Worm (Caenorhabditis elegans) whole organism, late embryonic: ENCODE measurements around the gene C06G1.1.
A peak's percentile ranks its signal among the peaks of the same experiment; 100 is the strongest.

Experiments
- C08G9.2 ChIP-seq: sonication (generic microtip); optimal IDR thresholded peaks from 2 replicates; lab custom pipeline; 2016; ENCODE audit warnings: mild to moderate bottlenecking, missing genetic modification characterization, moderate library complexity, missing compliant biosample characterization
- C38D4.7 ChIP-seq: fragments of 200-800 bp; sonication (Bioruptor generic); optimal IDR thresholded peaks from 2 replicates; lab custom pipeline; 2018; ENCODE audit warnings: mild to moderate bottlenecking, missing genetic modification characterization, moderate library complexity, missing compliant biosample characterization
- F13H6.1 ChIP-seq: sonication (generic microtip); optimal IDR thresholded peaks from 2 replicates; lab custom pipeline; 2016; ENCODE audit warnings: missing genetic modification characterization, missing compliant biosample characterization
- K02D7.2 ChIP-seq: sonication (generic microtip); optimal IDR thresholded peaks from 2 replicates; lab custom pipeline; 2017; ENCODE audit warnings: mild to moderate bottlenecking, missing genetic modification characterization, missing compliant biosample characterization
- T23F11.4 ChIP-seq: fragments of 200-800 bp; sonication (Bioruptor generic); optimal IDR thresholded peaks from 2 replicates; lab custom pipeline; 2018; ENCODE audit warnings: mild to moderate bottlenecking, missing genetic modification characterization, missing compliant biosample characterization
- Y22D7AL.16 ChIP-seq: sonication (generic microtip); optimal IDR thresholded peaks from 2 replicates; lab custom pipeline; 2016; ENCODE audit warnings: missing genetic modification characterization, missing compliant biosample characterization
- ahr-1 ChIP-seq: sonication (generic microtip); optimal IDR thresholded peaks from 2 replicates; lab custom pipeline; 2016; ENCODE audit warnings: missing genetic modification characterization, missing compliant biosample characterization
- ceh-14 ChIP-seq: sonication (generic microtip); optimal IDR thresholded peaks from 2 replicates; lab custom pipeline; 2016; ENCODE audit warnings: missing genotype, missing genetic modification characterization, missing compliant biosample characterization
- ceh-18 ChIP-seq: sonication (generic microtip); optimal IDR thresholded peaks from 2 replicates; lab custom pipeline; 2016; ENCODE audit warnings: missing genetic modification characterization, missing compliant biosample characterization
- ceh-19 ChIP-seq: fragments of 200-800 bp; sonication (Bioruptor generic); optimal IDR thresholded peaks from 2 replicates; lab custom pipeline; 2018; ENCODE audit warnings: mild to moderate bottlenecking, missing genetic modification characterization, missing compliant biosample characterization
- ceh-2 ChIP-seq: sonication (generic microtip); optimal IDR thresholded peaks from 2 replicates; lab custom pipeline; 2016; ENCODE audit warnings: missing genotype, missing genetic modification characterization, missing compliant biosample characterization
- ceh-24 ChIP-seq: sonication (generic microtip); optimal IDR thresholded peaks from 2 replicates; lab custom pipeline; 2016; ENCODE audit warnings: mild to moderate bottlenecking, missing genetic modification characterization, missing compliant biosample characterization
- ceh-30 ChIP-seq: fragments of 150-350 bp; optimal IDR thresholded peaks from 2 replicates; lab custom pipeline; 2014; ENCODE audit warnings: missing biosample characterization, missing genetic modification characterization
- ceh-31 ChIP-seq: sonication (generic microtip); optimal IDR thresholded peaks from 2 replicates; lab custom pipeline; 2016; ENCODE audit warnings: missing genetic modification characterization, missing compliant biosample characterization
- ceh-34 ChIP-seq: sonication (generic microtip); optimal IDR thresholded peaks from 2 replicates; lab custom pipeline; 2016; ENCODE audit warnings: mild to moderate bottlenecking, missing genetic modification characterization, missing compliant biosample characterization
- ceh-45 ChIP-seq: fragments of 200-800 bp; sonication (Bioruptor generic); IDR thresholded peaks from 2 replicates; pipeline ENCODE4 v1.3.6; 2022; ENCODE audit warnings: missing genetic modification reagents, missing genetic modification characterization, missing compliant biosample characterization
- ceh-9 ChIP-seq: sonication (generic microtip); optimal IDR thresholded peaks from 2 replicates; lab custom pipeline; 2016; ENCODE audit warnings: mild to moderate bottlenecking, missing genetic modification characterization, inconsistent platforms, missing compliant biosample characterization
- dve-1 ChIP-seq: sonication (generic microtip); optimal IDR thresholded peaks from 2 replicates; lab custom pipeline; 2017; ENCODE audit warnings: antibody characterized with exemption, mild to moderate bottlenecking, missing genetic modification characterization, missing compliant biosample characterization
- elt-2 ChIP-seq: sonication (generic microtip); optimal IDR thresholded peaks from 2 replicates; lab custom pipeline; 2016; ENCODE audit warnings: missing genetic modification reagents, missing genetic modification characterization, missing compliant biosample characterization
- ets-4 ChIP-seq: sonication (generic microtip); optimal IDR thresholded peaks from 2 replicates; lab custom pipeline; 2016; ENCODE audit warnings: missing genetic modification characterization, missing compliant biosample characterization
- fax-1 ChIP-seq: sonication (generic microtip); optimal IDR thresholded peaks from 2 replicates; lab custom pipeline; 2016; ENCODE audit warnings: missing genotype, missing genetic modification characterization, missing compliant biosample characterization
- fkh-6 ChIP-seq: sonication (generic microtip); optimal IDR thresholded peaks from 2 replicates; lab custom pipeline; 2016; ENCODE audit warnings: missing genetic modification characterization, missing compliant biosample characterization
- gmeb-2 ChIP-seq: sonication (generic microtip); optimal IDR thresholded peaks from 2 replicates; lab custom pipeline; 2016; ENCODE audit warnings: missing genetic modification characterization, inconsistent platforms, missing compliant biosample characterization
- hlh-13 ChIP-seq: fragments of 200-800 bp; sonication (Bioruptor generic); optimal IDR thresholded peaks from 2 replicates; lab custom pipeline; 2018; ENCODE audit warnings: mild to moderate bottlenecking, missing genetic modification characterization, missing compliant biosample characterization
- hlh-15 ChIP-seq: sonication (generic microtip); optimal IDR thresholded peaks from 2 replicates; lab custom pipeline; 2016; ENCODE audit warnings: missing genetic modification characterization, missing compliant biosample characterization
- hlh-30 ChIP-seq: sonication (generic microtip); optimal IDR thresholded peaks from 2 replicates; lab custom pipeline; 2017; ENCODE audit warnings: antibody characterized with exemption, missing genetic modification characterization, missing compliant biosample characterization; ENCODE audit not compliant: insufficient read depth
- hlh-6 ChIP-seq: sonication (generic microtip); optimal IDR thresholded peaks from 2 replicates; lab custom pipeline; 2016; ENCODE audit warnings: missing genotype, missing genetic modification characterization, missing compliant biosample characterization
- hlh-8 ChIP-seq: sonication (generic microtip); optimal IDR thresholded peaks from 2 replicates; lab custom pipeline; 2016; ENCODE audit warnings: missing genotype, missing genetic modification characterization, missing compliant biosample characterization
- lin-11 ChIP-seq: fragments of 200-800 bp; sonication (Bioruptor generic); optimal IDR thresholded peaks from 2 replicates; lab custom pipeline; 2018; ENCODE audit warnings: mild to moderate bottlenecking, missing genetic modification characterization, missing compliant biosample characterization
- madf-2 ChIP-seq: sonication (generic microtip); optimal IDR thresholded peaks from 2 replicates; lab custom pipeline; 2017; ENCODE audit warnings: missing genetic modification characterization, missing compliant biosample characterization
- mec-3 ChIP-seq: sonication (generic microtip); optimal IDR thresholded peaks from 2 replicates; lab custom pipeline; 2016; ENCODE audit warnings: borderline replicate concordance, missing genetic modification characterization, missing compliant biosample characterization
- nhr-232 ChIP-seq: sonication (generic microtip); optimal IDR thresholded peaks from 2 replicates; lab custom pipeline; 2016; ENCODE audit warnings: missing genetic modification characterization, missing compliant biosample characterization
- npax-4 ChIP-seq: sonication (generic microtip); optimal IDR thresholded peaks from 2 replicates; lab custom pipeline; 2016; ENCODE audit warnings: missing genetic modification characterization, missing compliant biosample characterization
- odd-2 ChIP-seq: sonication (generic microtip); optimal IDR thresholded peaks from 2 replicates; lab custom pipeline; 2017; ENCODE audit warnings: antibody characterized with exemption, mild to moderate bottlenecking, missing genetic modification characterization, missing compliant biosample characterization
- pat-9 ChIP-seq: fragments of 200-800 bp; sonication (Bioruptor generic); optimal IDR thresholded peaks from 2 replicates; lab custom pipeline; 2018; ENCODE audit warnings: mild to moderate bottlenecking, missing genetic modification characterization, moderate library complexity, missing compliant biosample characterization
- pha-2 ChIP-seq: sonication (generic microtip); optimal IDR thresholded peaks from 2 replicates; lab custom pipeline; 2017; ENCODE audit warnings: mild to moderate bottlenecking, missing genetic modification characterization, missing compliant biosample characterization
- pha-4 ChIP-seq: fragments of 150-350 bp; optimal IDR thresholded peaks from 2 replicates; lab custom pipeline; 2018; ENCODE audit warnings: missing biosample characterization, missing genetic modification reagents, missing genetic modification characterization
- pqm-1 ChIP-seq: sonication (generic microtip); optimal IDR thresholded peaks from 2 replicates; lab custom pipeline; 2016; ENCODE audit warnings: missing genetic modification characterization, missing compliant biosample characterization
- rnt-1 ChIP-seq: sonication (generic microtip); optimal IDR thresholded peaks from 2 replicates; lab custom pipeline; 2016; ENCODE audit warnings: missing genetic modification characterization, missing compliant biosample characterization
- syd-9 ChIP-seq: sonication (generic microtip); optimal IDR thresholded peaks from 2 replicates; lab custom pipeline; 2016; ENCODE audit warnings: mild to moderate bottlenecking, missing genetic modification characterization, moderate library complexity, missing compliant biosample characterization
- tbx-2 ChIP-seq: sonication (generic microtip); optimal IDR thresholded peaks from 2 replicates; lab custom pipeline; 2016; ENCODE audit warnings: missing genetic modification characterization, missing compliant biosample characterization
- tbx-7 ChIP-seq: sonication (generic microtip); optimal IDR thresholded peaks from 2 replicates; lab custom pipeline; 2016; ENCODE audit warnings: missing genotype, missing genetic modification characterization, missing compliant biosample characterization
- ttx-3 ChIP-seq: sonication (generic microtip); optimal IDR thresholded peaks from 2 replicates; lab custom pipeline; 2016; ENCODE audit warnings: missing genetic modification reagents, missing genetic modification characterization, missing compliant biosample characterization
- unc-3 ChIP-seq, 2 experiments: fragments of 200-800 bp in 1 of 2; sonication (Bioruptor generic) in 1 of 2; sonication (generic microtip) in 1 of 2; conservative IDR thresholded peaks in 1 of 2; optimal IDR thresholded peaks in 1 of 2; 2 replicates each; pipeline versions ENCODE4 v1.3.6 to Lab custom; 2016 to 2022; ENCODE audit warnings: missing compliant biosample characterization in 2 of 2, missing genetic modification characterization in 2 of 2, missing genetic modification reagents in 1 of 2
- unc-86 ChIP-seq: sonication (generic microtip); optimal IDR thresholded peaks from 2 replicates; lab custom pipeline; 2016; ENCODE audit warnings: missing genetic modification characterization, missing compliant biosample characterization
- zip-5 ChIP-seq: sonication (generic microtip); optimal IDR thresholded peaks from 2 replicates; lab custom pipeline; 2016; ENCODE audit warnings: missing genetic modification characterization, missing compliant biosample characterization
- ztf-16 ChIP-seq: sonication (generic microtip); optimal IDR thresholded peaks from 2 replicates; lab custom pipeline; 2017; ENCODE audit warnings: missing genetic modification characterization, missing compliant biosample characterization

The C06G1.1 gene

DNA sequence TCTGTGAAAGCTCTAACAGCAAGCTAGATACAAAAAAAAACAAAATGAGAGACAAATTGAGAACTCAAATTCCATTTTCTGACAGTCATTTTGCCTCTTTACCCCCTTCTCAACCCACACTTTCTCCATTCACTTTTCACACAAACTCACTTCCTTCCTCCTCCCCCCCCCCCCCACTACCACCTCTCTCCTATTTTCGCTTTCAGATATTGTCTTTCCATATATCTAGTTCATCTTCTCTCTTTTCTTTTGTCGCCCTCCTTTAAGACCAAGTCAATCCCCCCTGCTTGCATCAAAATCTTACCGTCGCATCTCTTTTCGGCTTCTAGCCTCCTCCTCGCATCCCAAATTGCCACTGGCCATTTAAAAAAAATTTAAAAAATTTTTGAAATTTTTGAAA is 1.3 kb upstream of the C06G1.1 start:
- TF ChIP-seq ahr-1 (tag; lab: Kevin White, UChicago): no peak
- no peak for TF ChIP-seq elt-2 (tag; lab: Kevin White, UChicago)
- no peak for TF ChIP-seq tbx-2 (tag; lab: Kevin White, UChicago)
- no peak for TF ChIP-seq lin-11 (tag; lab: Kevin White, UChicago)
- no peak for TF ChIP-seq C38D4.7 (GFP tag; lab: Kevin White, UChicago)
- no peak for TF ChIP-seq ceh-18 (tag; lab: Kevin White, UChicago)
- no peak for TF ChIP-seq K02D7.2
- TF ChIP-seq madf-2 (tag; lab: Kevin White, UChicago): no peak
- TF ChIP-seq hlh-6 (tag; lab: Kevin White, UChicago): no peak
- TF ChIP-seq syd-9: no peak
- TF ChIP-seq fkh-6 (tag; lab: Kevin White, UChicago): no peak
- no peak for TF ChIP-seq ceh-45 (GFP tag; lab: Robert Waterston, UW)
- TF ChIP-seq pat-9: no peak
- no peak for TF ChIP-seq fax-1 (tag; lab: Kevin White, UChicago)
- no peak for TF ChIP-seq Y22D7AL.16

DNA sequence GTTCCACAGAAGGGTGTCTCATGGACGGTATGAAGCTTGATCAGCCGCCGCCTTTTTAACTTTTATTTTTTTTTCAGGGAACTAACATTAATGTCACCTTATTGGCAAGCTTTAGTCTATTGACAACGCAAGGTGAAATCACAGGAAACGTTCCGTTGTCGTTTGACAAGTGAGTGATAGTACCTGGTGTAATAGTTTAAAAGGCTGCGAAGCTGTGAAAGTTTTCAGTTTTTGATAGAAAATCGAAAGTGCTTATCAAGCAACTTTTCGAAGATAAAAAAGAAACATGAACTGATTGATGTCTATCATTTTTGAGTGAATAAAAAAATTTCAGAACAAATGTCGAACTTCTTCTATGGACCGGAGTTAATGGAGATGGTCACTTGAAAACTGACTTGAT is 951 bp downstream of the C06G1.1 start:
- no peak for TF ChIP-seq elt-2 (tag; lab: Kevin White, UChicago)
- TF ChIP-seq rnt-1 (tag; lab: Kevin White, UChicago): no peak
- TF ChIP-seq odd-2 (tag; lab: Kevin White, UChicago): no peak
- no peak for TF ChIP-seq hlh-15
- no peak for TF ChIP-seq gmeb-2 (tag; lab: Kevin White, UChicago)
- no peak for TF ChIP-seq K02D7.2
- TF ChIP-seq syd-9: no peak
- TF ChIP-seq mec-3: no peak
- TF ChIP-seq ceh-2 (tag; lab: Kevin White, UChicago): no peak
- TF ChIP-seq zip-5 (tag; lab: Kevin White, UChicago): no peak
- no peak for TF ChIP-seq unc-86 (tag; lab: Kevin White, UChicago)
- no peak for TF ChIP-seq ceh-34
- TF ChIP-seq ceh-19 (GFP tag; lab: Kevin White, UChicago): no peak
- no peak for TF ChIP-seq ceh-24
- TF ChIP-seq T23F11.4 (GFP tag; lab: Kevin White, UChicago): no peak
- no peak for TF ChIP-seq ceh-9 (tag; lab: Kevin White, UChicago)
- TF ChIP-seq nhr-232 (tag; lab: Kevin White, UChicago): no peak
- TF ChIP-seq F13H6.1: no peak
- no peak for TF ChIP-seq unc-3 (GFP tag; conservative IDR thresholded peaks at IDR 0.05; lab: Robert Waterston, UW)
- TF ChIP-seq unc-3 (tag; optimal IDR thresholded peaks at IDR 0.05; lab: Kevin White, UChicago): no peak
- TF ChIP-seq pha-4 (tag; lab: Kevin White, UChicago): no peak
- TF ChIP-seq, all 69 proteins: peak for 0

DNA sequence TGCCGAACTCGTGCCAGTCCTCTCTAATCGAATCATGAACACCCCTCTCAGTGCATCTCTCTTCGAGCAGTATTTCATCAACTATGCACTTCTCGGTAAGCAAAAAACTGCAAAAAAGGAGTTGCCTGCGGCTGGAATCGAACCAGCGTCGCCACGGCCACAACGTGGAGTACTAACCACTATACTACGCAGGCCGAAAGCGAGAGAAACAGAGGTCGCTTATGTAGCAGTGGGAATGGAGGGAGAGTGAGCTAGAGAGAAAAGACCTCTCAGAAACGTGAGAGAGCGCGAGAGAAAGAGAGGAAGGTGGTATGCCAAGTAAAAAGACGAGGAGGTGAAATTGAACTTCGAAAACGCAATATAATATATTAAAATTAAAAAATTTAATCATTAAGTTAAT is 1.6 kb downstream of the C06G1.1 start:
- TF ChIP-seq ceh-2 (tag; lab: Kevin White, UChicago) (peak; percentile 87), ceh-31 (tag; lab: Kevin White, UChicago) (peak; percentile 88), ceh-30 (tag; lab: Kevin White, UChicago) (no peak), elt-2 (tag; lab: Kevin White, UChicago) (peak; percentile 97), tbx-7 (tag; lab: Kevin White, UChicago) (peak; percentile 58), pqm-1 (tag; lab: Kevin White, UChicago) (peak; percentile 68), ceh-19 (GFP tag; lab: Kevin White, UChicago) (peak; percentile 95), tbx-2 (tag; lab: Kevin White, UChicago) (peak; percentile 93), unc-86 (tag; lab: Kevin White, UChicago) (peak; percentile 91), hlh-13 (peak; percentile 91), pha-4 (tag; lab: Kevin White, UChicago) (no peak), fax-1 (tag; lab: Kevin White, UChicago) (peak; percentile 89), pha-2 (tag; lab: Kevin White, UChicago) (peak; percentile 91), hlh-30 (tag; lab: Kevin White, UChicago) (peak; percentile 48), C08G9.2 (peak; percentile 82), ztf-16 (tag; lab: Kevin White, UChicago) (peak; percentile 91), npax-4 (tag; lab: Kevin White, UChicago) (peak; percentile 90), ceh-14 (tag; lab: Kevin White, UChicago) (peak; percentile 91), nhr-232 (tag; lab: Kevin White, UChicago) (peak; percentile 88), ceh-18 (tag; lab: Kevin White, UChicago) (peak; percentile 86), hlh-8 (peak; percentile 81), ceh-34 (peak; percentile 95), dve-1 (tag; lab: Kevin White, UChicago) (peak; percentile 92), madf-2 (tag; lab: Kevin White, UChicago) (peak; percentile 90), ets-4 (tag; lab: Kevin White, UChicago) (peak; percentile 42), ceh-45 (GFP tag; lab: Robert Waterston, UW) (peak; percentile 87), fkh-6 (tag; lab: Kevin White, UChicago) (peak; percentile 83), ttx-3 (tag; lab: Kevin White, UChicago) (peak; percentile 90), unc-3 (GFP tag; conservative IDR thresholded peaks at IDR 0.05; lab: Robert Waterston, UW) (peak; percentile 85), unc-3 (tag; optimal IDR thresholded peaks at IDR 0.05; lab: Kevin White, UChicago) (peak; percentile 83), K02D7.2 (peak; percentile 93), pat-9 (peak; percentile 89)
